Worm (Caenorhabditis elegans) whole organism, L3 larva: Measurements from ENCODE around the gene F22F7.4.

ENCODE experiments used
- ama-1 ChIP-seq: fragments of 150-350 bp; optimal IDR thresholded peaks from 2 replicates; lab custom pipeline; 2018
- elt-1 ChIP-seq: fragments of 150-350 bp; optimal IDR thresholded peaks from 2 replicates; lab custom pipeline; 2014; ENCODE audit warnings: missing biosample characterization, missing genetic modification characterization
- elt-3 ChIP-seq, 3 experiments: fragments of 150-350 bp in 1 of 3; sonication (generic microtip) in 2 of 3; optimal IDR thresholded peaks; 2 replicates in 2 of 3; 4 replicates in 1 of 3; lab custom pipeline; 2014 to 2017; ENCODE audit warnings: missing biosample characterization in 3 of 3, missing genetic modification characterization in 3 of 3
- fos-1 ChIP-seq: fragments of 150-350 bp; optimal IDR thresholded peaks from 2 replicates; lab custom pipeline; 2014; ENCODE audit warnings: missing biosample characterization, missing genetic modification characterization
- hmg-11 ChIP-seq: sonication (generic microtip); optimal IDR thresholded peaks from 2 replicates; lab custom pipeline; 2016; ENCODE audit warnings: missing genetic modification characterization, missing compliant biosample characterization
- mdl-1 ChIP-seq: fragments of 150-350 bp; optimal IDR thresholded peaks from 2 replicates; lab custom pipeline; 2014; ENCODE audit warnings: missing biosample characterization, missing genetic modification characterization
- nhr-28 ChIP-seq: fragments of 150-350 bp; optimal IDR thresholded peaks from 2 replicates; lab custom pipeline; 2014; ENCODE audit warnings: missing biosample characterization, missing genetic modification characterization
- pha-4 ChIP-seq: fragments of 150-350 bp; optimal IDR thresholded peaks from 2 replicates; lab custom pipeline; 2014; ENCODE audit warnings: missing biosample characterization, missing genetic modification reagents, missing genetic modification characterization
- snpc-4 ChIP-seq: fragments of 150-350 bp; optimal IDR thresholded peaks from 2 replicates; lab custom pipeline; 2014; ENCODE audit warnings: missing biosample characterization, missing genetic modification characterization
- unc-39 ChIP-seq: sonication (generic microtip); optimal IDR thresholded peaks from 4 replicates; lab custom pipeline; 2017; ENCODE audit warnings: missing biosample characterization, missing genetic modification characterization

- no peak for TF ChIP-seq mdl-1 (tag; lab: Kevin White, UChicago)
- no peak for TF ChIP-seq nhr-28 (tag; lab: Kevin White, UChicago)
- no peak for TF ChIP-seq unc-39 (tag; lab: Kevin White, UChicago)
- TF ChIP-seq elt-1 (tag; lab: Kevin White, UChicago), result no peak
- no peak for TF ChIP-seq ama-1 (lab: Kevin White, UChicago)
- no peak for TF ChIP-seq elt-3 (tag; optimal IDR thresholded peaks at IDR 0.05; lab: Kevin White, UChicago)
- TF ChIP-seq snpc-4, result no peak
- TF ChIP-seq fos-1 (tag; lab: Kevin White, UChicago), result no peak
- no peak for TF ChIP-seq pha-4
- no peak for TF ChIP-seq hmg-11 (tag; lab: Kevin White, UChicago)
Observed at ce11 chrV:2067419-2067818, 38.5 kb downstream of the F22F7.4 start.
